Fruit fly (Drosophila melanogaster): Measurements from ENCODE around the gene CG31643.

The CG31643 gene

dm6 chr2L:6048542-6048941 lies 10.6 kb downstream of the CG31643 start, which contains the start of the genes CG34179 and slmo (continued):
- TF ChIP-seq CG16779 (GFP tag; IDR thresholded peaks at IDR 0.05), result no peak
- TF ChIP-seq prd (optimal IDR thresholded peaks at IDR 0.05), result no peak
- TF ChIP-seq prd (GFP tag; IDR thresholded peaks at IDR 0.05), result no peak
- peak; percentile 13 for TF ChIP-seq Sin3A (optimal IDR thresholded peaks at IDR 0.05)
- no peak for TF ChIP-seq CG10959 (GFP tag; IDR thresholded peaks at IDR 0.05)
- peak; percentile 74 for TF ChIP-seq sd (tag; optimal IDR thresholded peaks at IDR 0.05)
- TF ChIP-seq cad (GFP tag; optimal IDR thresholded peaks at IDR 0.05), result no peak
- no peak for TF ChIP-seq bab2 (GFP tag; optimal IDR thresholded peaks at IDR 0.05)
- peak; percentile 12 for TF ChIP-seq CG1603 (tag; optimal IDR thresholded peaks at IDR 0.05)
- peak; percentile 42 for TF ChIP-seq pzg (GFP tag; optimal IDR thresholded peaks at IDR 0.05)
- peak; percentile 35 for TF ChIP-seq trem (tag; optimal IDR thresholded peaks at IDR 0.05)
- TF ChIP-seq Opbp (GFP tag; IDR thresholded peaks at IDR 0.05; ENCODE audit: partially characterized antibody), result peak; percentile 43; the same call in 1 of the 3 replicates
- TF ChIP-seq sna (GFP tag; IDR thresholded peaks at IDR 0.05; ENCODE audit: partially characterized antibody), result peak; percentile 40; the same call in 1 of the 2 replicates
- TF ChIP-seq CG4617 (GFP tag; optimal IDR thresholded peaks at IDR 0.05; ENCODE audit: borderline replicate concordance), result peak; percentile 32
- TF ChIP-seq CG15073 (GFP tag; optimal IDR thresholded peaks at IDR 0.05), result no peak
- no peak for TF ChIP-seq ab (GFP tag; optimal IDR thresholded peaks at IDR 0.05)
- 0 out of 2 replicates have a peak, but pooled peaks have one; percentile 12 for TF ChIP-seq amos (GFP tag; IDR thresholded peaks at IDR 0.05; ENCODE audit: partially characterized antibody)
- no peak for TF ChIP-seq CG2202 (tag; optimal IDR thresholded peaks at IDR 0.05)
- TF ChIP-seq scrt (GFP tag; optimal IDR thresholded peaks at IDR 0.05), result no peak
- TF ChIP-seq CG17186 (GFP tag; optimal IDR thresholded peaks at IDR 0.05), result no peak
- peak; percentile 2 for TF ChIP-seq stwl (tag; optimal IDR thresholded peaks at IDR 0.05)
- peak; percentile 33 for TF ChIP-seq CG2116 (GFP tag; optimal IDR thresholded peaks at IDR 0.05)
- no peak for TF ChIP-seq bigmax (GFP tag; optimal IDR thresholded peaks at IDR 0.05)
- TF ChIP-seq CG14710 (tag; optimal IDR thresholded peaks at IDR 0.05), result peak; percentile 99
- 0 out of 3 replicates have a peak, but pooled peaks have one; percentile 8 for TF ChIP-seq so (GFP tag; IDR thresholded peaks at IDR 0.05)
- peak; percentile 50 for TF ChIP-seq CG13287 (GFP tag; IDR thresholded peaks at IDR 0.05; ENCODE audit: partially characterized antibody)
- peak; percentile 30; the same call in 1 of the 2 replicates for TF ChIP-seq Scr (GFP tag; IDR thresholded peaks at IDR 0.05; ENCODE audit: partially characterized antibody)
- TF ChIP-seq CG6254 (GFP tag; optimal IDR thresholded peaks at IDR 0.05), result peak; percentile 76
- peak; percentile 2 to 90 for TF ChIP-seq crp (GFP tag; optimal IDR thresholded peaks at IDR 0.05)
- TF ChIP-seq CG13123 (GFP tag; optimal IDR thresholded peaks at IDR 0.05), result no peak
- peak; percentile 37 for TF ChIP-seq Dp (GFP tag; optimal IDR thresholded peaks at IDR 0.05)
- no peak for TF ChIP-seq CG31388 (GFP tag; optimal IDR thresholded peaks at IDR 0.05)
- no peak for TF ChIP-seq CG1233 (GFP tag; optimal IDR thresholded peaks at IDR 0.05)

- TF ChIP-seq trem (tag; optimal IDR thresholded peaks at IDR 0.05), result peak; percentile 69
- TF ChIP-seq Chrac-16 (GFP tag; optimal IDR thresholded peaks at IDR 0.05), result no peak
- peak; percentile 50; the same call in 1 of the 2 replicates for TF ChIP-seq sob (GFP tag; IDR thresholded peaks at IDR 0.05)
- TF ChIP-seq BEAF-32 (GFP tag; optimal IDR thresholded peaks at IDR 0.05), result peak; percentile 96
- no peak for TF ChIP-seq NC2β (GFP tag; optimal IDR thresholded peaks at IDR 0.05)
- TF ChIP-seq CG12659 (GFP tag; optimal IDR thresholded peaks at IDR 0.05), result no peak
- TF ChIP-seq Bgb (GFP tag; IDR thresholded peaks at IDR 0.05; ENCODE audit: partially characterized antibody), result peak; percentile 99
- no peak for TF ChIP-seq CG11695 (GFP tag; IDR thresholded peaks at IDR 0.05)
- peak; percentile 99 for TF ChIP-seq tna (GFP tag; IDR thresholded peaks at IDR 0.05; ENCODE audit: partially characterized antibody)
- TF ChIP-seq CG42726 (GFP tag; IDR thresholded peaks at IDR 0.05; ENCODE audit: partially characterized antibody), result peak; percentile 99
- TF ChIP-seq Sin3A (optimal IDR thresholded peaks at IDR 0.05), result peak; percentile 42
- peak; percentile 100 for TF ChIP-seq CG6791 (GFP tag; IDR thresholded peaks at IDR 0.05; ENCODE audit: partially characterized antibody)
- TF ChIP-seq HLH4C (GFP tag; IDR thresholded peaks at IDR 0.05; ENCODE audit: partially characterized antibody), result peak; percentile 99
- TF ChIP-seq fd3F (GFP tag; optimal IDR thresholded peaks at IDR 0.05), result no peak
- TF ChIP-seq CG34224 (GFP tag; IDR thresholded peaks at IDR 0.05; ENCODE audit: partially characterized antibody), result peak; percentile 99
- no peak for TF ChIP-seq pho (GFP tag; optimal IDR thresholded peaks at IDR 0.05)
- peak; percentile 100 for TF ChIP-seq Dref (GFP tag; IDR thresholded peaks at IDR 0.05)
- peak; percentile 99 for TF ChIP-seq nerfin-2 (GFP tag; IDR thresholded peaks at IDR 0.05; ENCODE audit: partially characterized antibody)
- TF ChIP-seq vfl (GFP tag; optimal IDR thresholded peaks at IDR 0.05), result no peak
- TF ChIP-seq stwl (tag; optimal IDR thresholded peaks at IDR 0.05), result peak; percentile 78
Measured at dm6 chr2L:6050575-6050974, 12.7 kb downstream of the CG31643 start, which contains the start of gene CG9135. CG9135 (plus strand) TSS chr2L:6050800.

All from whole organism, embryonic.